Fruit fly (Drosophila melanogaster) whole organism, embryonic: Measurements from ENCODE around the gene Tsf1.

Source experiments
- Aef1 ChIP-seq: fragments of 200-800 bp; sonication (Bioruptor generic); IDR thresholded peaks from 3 replicates; pipeline ENCODE4 v1.3.6; 2022; ENCODE audit warnings: missing biosample characterization, missing genetic modification characterization
- B-H2 ChIP-seq: fragments of 200-800 bp; sonication (Bioruptor generic); optimal IDR thresholded peaks from 2 replicates; lab custom pipeline; 2018; ENCODE audit warnings: missing biosample characterization, mild to moderate bottlenecking, missing genetic modification characterization
- C15 ChIP-seq: fragments of 200-800 bp; sonication (Bioruptor generic); IDR thresholded peaks from 3 replicates; pipeline ENCODE4 v1.3.6; 2022; ENCODE audit warnings: missing biosample characterization, missing genetic modification characterization
- CG10462 ChIP-seq: fragments of 200-800 bp; sonication (Bioruptor generic); optimal IDR thresholded peaks from 2 replicates; lab custom pipeline; 2016; ENCODE audit warnings: missing biosample characterization, missing genetic modification characterization
- CG10543 ChIP-seq: fragments of 200-800 bp; sonication (Bioruptor generic); optimal IDR thresholded peaks from 3 replicates; lab custom pipeline; 2017; ENCODE audit warnings: missing biosample characterization, mild to moderate bottlenecking, missing genetic modification characterization, moderate library complexity
- CG11456 ChIP-seq: fragments of 200-800 bp; sonication (Bioruptor generic); IDR thresholded peaks from 3 replicates; pipeline ENCODE4 v1.3.6; 2022; ENCODE audit warnings: missing biosample characterization, missing genetic modification characterization
- CG11504 ChIP-seq: fragments of 200-800 bp; sonication (Bioruptor generic); optimal IDR thresholded peaks from 3 replicates; lab custom pipeline; 2019; ENCODE audit warnings: missing biosample characterization, mild to moderate bottlenecking, missing genetic modification characterization, moderate library complexity
- CG13123 ChIP-seq: fragments of 200-800 bp; sonication (Bioruptor generic); optimal IDR thresholded peaks from 2 replicates; lab custom pipeline; 2016; ENCODE audit warnings: missing biosample characterization, missing genetic modification characterization
- CG14710 ChIP-seq: fragments of 200-800 bp; sonication (Bioruptor generic); optimal IDR thresholded peaks from 3 replicates; lab custom pipeline; 2019; ENCODE audit warnings: missing biosample characterization, mild to moderate bottlenecking, missing genetic modification characterization, moderate library complexity
- CG15011 ChIP-seq: fragments of 200-800 bp; sonication (Bioruptor generic); optimal IDR thresholded peaks from 3 replicates; lab custom pipeline; 2018; ENCODE audit warnings: missing biosample characterization, mild to moderate bottlenecking, missing genetic modification characterization
- CG17829 ChIP-seq: fragments of 200-800 bp; optimal IDR thresholded peaks from 2 replicates; lab custom pipeline; 2019; ENCODE audit warnings: missing biosample characterization, mild to moderate bottlenecking, missing genetic modification characterization, moderate library complexity
- CG18476 ChIP-seq: fragments of 200-800 bp; sonication (Bioruptor generic); optimal IDR thresholded peaks from 2 replicates; lab custom pipeline; 2016; ENCODE audit warnings: missing biosample characterization, mild to moderate bottlenecking, missing genetic modification characterization
- CG2875 ChIP-seq: fragments of 200-800 bp; sonication (Bioruptor generic); optimal IDR thresholded peaks from 2 replicates; lab custom pipeline; 2017; ENCODE audit warnings: missing biosample characterization, mild to moderate bottlenecking, missing genetic modification characterization, missing genetic modification reagents
- CG32767 ChIP-seq: fragments of 200-800 bp; sonication (Bioruptor generic); IDR thresholded peaks from 2 replicates; pipeline ENCODE4 v1.3.6; 2022; ENCODE audit warnings: missing biosample characterization, missing genetic modification characterization
- CG43689 ChIP-seq: fragments of 200-800 bp; sonication (Bioruptor generic); IDR thresholded peaks from 2 replicates; pipeline ENCODE4 v1.3.6; 2022; ENCODE audit warnings: missing biosample characterization, missing genetic modification characterization
- CG4730 ChIP-seq: fragments of 200-800 bp; sonication (Bioruptor generic); IDR thresholded peaks from 2 replicates; pipeline ENCODE4 v1.3.6; 2022; ENCODE audit warnings: missing biosample characterization, missing genetic modification characterization
- CG6175 ChIP-seq: fragments of 200-800 bp; sonication (Bioruptor generic); IDR thresholded peaks from 3 replicates; pipeline ENCODE4 v1.3.6; 2022; ENCODE audit warnings: missing biosample characterization, missing genetic modification characterization
- CG6791 ChIP-seq: fragments of 200-800 bp; sonication (Bioruptor generic); IDR thresholded peaks from 3 replicates; pipeline ENCODE4 v1.3.6; 2022; ENCODE audit warnings: missing biosample characterization, missing genetic modification characterization; ENCODE audit not compliant: partially characterized antibody
- CG6854 ChIP-seq: fragments of 200-800 bp; sonication (Bioruptor generic); optimal IDR thresholded peaks from 3 replicates; lab custom pipeline; 2017; ENCODE audit warnings: missing biosample characterization, mild to moderate bottlenecking, missing genetic modification characterization
- CG7372 ChIP-seq: fragments of 200-800 bp; sonication (Bioruptor generic); IDR thresholded peaks from 2 replicates; pipeline ENCODE4 v1.3.6; 2022; ENCODE audit warnings: missing biosample characterization, missing genetic modification characterization
- CG8290 ChIP-seq, 3 experiments: fragments of 200-800 bp; sonication (Bioruptor generic); optimal IDR thresholded peaks; 2 replicates each; lab custom pipeline; 2016 to 2019; ENCODE audit warnings: missing biosample characterization in 3 of 3, missing genetic modification characterization in 3 of 3, mild to moderate bottlenecking in 2 of 3, moderate library complexity in 1 of 3
- CG9215 ChIP-seq: fragments of 200-800 bp; sonication (Bioruptor generic); IDR thresholded peaks from 2 replicates; pipeline ENCODE4 v1.3.6; 2022; ENCODE audit warnings: missing biosample characterization, missing genetic modification characterization
- Fer1 ChIP-seq: fragments of 200-800 bp; sonication (Bioruptor generic); optimal IDR thresholded peaks from 2 replicates; lab custom pipeline; 2017; ENCODE audit warnings: missing biosample characterization, mild to moderate bottlenecking, missing genetic modification characterization
- Gsc ChIP-seq: fragments of 200-800 bp; sonication (Bioruptor generic); IDR thresholded peaks from 2 replicates; pipeline ENCODE4 v1.3.6; 2022; ENCODE audit warnings: missing biosample characterization, missing genetic modification characterization
- Hey ChIP-seq: fragments of 200-800 bp; sonication (Bioruptor generic); optimal IDR thresholded peaks from 3 replicates; lab custom pipeline; 2018; ENCODE audit warnings: missing biosample characterization, mild to moderate bottlenecking, missing genetic modification characterization
- HmgD ChIP-seq: fragments of 200-800 bp; sonication (Bioruptor generic); optimal IDR thresholded peaks from 3 replicates; lab custom pipeline; 2016; ENCODE audit warnings: missing biosample characterization, missing genetic modification characterization
- Hr78 ChIP-seq, 2 experiments: fragments of 200-800 bp in 1 of 2; fragments of >200 bp in 1 of 2; sonication (Bioruptor generic) in 1 of 2; optimal IDR thresholded peaks; 2 replicates each; lab custom pipeline; 2017 to 2019; ENCODE audit warnings: missing biosample characterization in 2 of 2, missing genetic modification characterization in 2 of 2, mild to moderate bottlenecking in 1 of 2, moderate library complexity in 1 of 2
- Jarid2 ChIP-seq: fragments of 200-800 bp; sonication (Bioruptor generic); optimal IDR thresholded peaks from 3 replicates; lab custom pipeline; 2017; ENCODE audit warnings: mild to moderate bottlenecking, missing biosample characterization, missing genetic modification reagents, missing genetic modification characterization
- Opbp ChIP-seq: fragments of 200-800 bp; sonication (Bioruptor generic); IDR thresholded peaks from 3 replicates; pipeline ENCODE4 v1.3.6; 2022; ENCODE audit warnings: missing biosample characterization, missing genetic modification characterization; ENCODE audit not compliant: partially characterized antibody
- PHDP ChIP-seq: fragments of 200-800 bp; sonication (Bioruptor generic); optimal IDR thresholded peaks from 3 replicates; lab custom pipeline; 2018; ENCODE audit warnings: missing biosample characterization, mild to moderate bottlenecking, missing genetic modification characterization, moderate library complexity
- Sry-δ ChIP-seq: fragments of 200-800 bp; sonication (Bioruptor generic); optimal IDR thresholded peaks from 2 replicates; lab custom pipeline; 2016; ENCODE audit warnings: missing biosample characterization, missing genetic modification characterization
- YL-1 ChIP-seq: fragments of 200-800 bp; sonication (Bioruptor generic); optimal IDR thresholded peaks from 3 replicates; lab custom pipeline; 2017; ENCODE audit warnings: missing biosample characterization, mild to moderate bottlenecking, missing genetic modification characterization
- bab2 ChIP-seq: fragments of 200-800 bp; sonication (Bioruptor generic); optimal IDR thresholded peaks from 2 replicates; lab custom pipeline; 2016; ENCODE audit warnings: missing biosample characterization, missing genetic modification characterization
- bowl ChIP-seq: fragments of 200-800 bp; sonication (Bioruptor generic); IDR thresholded peaks from 2 replicates; pipeline ENCODE4 v1.3.6; 2022; ENCODE audit warnings: missing biosample characterization, missing genetic modification characterization
- ham ChIP-seq: fragments of 200-800 bp; sonication (Bioruptor generic); IDR thresholded peaks from 2 replicates; pipeline ENCODE4 v1.3.6; 2022; ENCODE audit warnings: missing biosample characterization, missing genetic modification characterization
- klu ChIP-seq: fragments of 200-800 bp; sonication (Bioruptor generic); IDR thresholded peaks from 2 replicates; pipeline ENCODE4 v1.3.6; 2022; ENCODE audit warnings: missing biosample characterization, missing genetic modification characterization
- maf-S ChIP-seq: fragments of 200-800 bp; sonication (Bioruptor generic); optimal IDR thresholded peaks from 2 replicates; lab custom pipeline; 2016; ENCODE audit warnings: missing biosample characterization, missing genetic modification characterization
- peb ChIP-seq: fragments of 200-800 bp; sonication (Bioruptor generic); IDR thresholded peaks from 2 replicates; pipeline ENCODE4 v1.3.6; 2022; ENCODE audit warnings: missing biosample characterization, missing genetic modification characterization
- pho ChIP-seq: fragments of 200-800 bp; sonication (Bioruptor generic); optimal IDR thresholded peaks from 2 replicates; lab custom pipeline; 2016; ENCODE audit warnings: missing biosample characterization, missing genetic modification characterization
- pros ChIP-seq: fragments of 200-800 bp; sonication (Bioruptor generic); optimal IDR thresholded peaks from 3 replicates; lab custom pipeline; 2019; ENCODE audit warnings: missing biosample characterization, mild to moderate bottlenecking, missing genetic modification characterization, moderate library complexity
- pum ChIP-seq: fragments of 200-800 bp; sonication (Bioruptor generic); optimal IDR thresholded peaks from 2 replicates; lab custom pipeline; 2016; ENCODE audit warnings: missing biosample characterization, missing genetic modification characterization
- seq ChIP-seq: fragments of 200-800 bp; sonication (Bioruptor generic); IDR thresholded peaks from 2 replicates; pipeline ENCODE4 v1.3.6; 2022; ENCODE audit warnings: missing biosample characterization, missing genetic modification characterization
- sug ChIP-seq: fragments of 200-800 bp; optimal IDR thresholded peaks from 2 replicates; lab custom pipeline; 2019; ENCODE audit warnings: missing biosample characterization, mild to moderate bottlenecking, missing genetic modification characterization, moderate library complexity
- tgo ChIP-seq: fragments of 200-800 bp; sonication (Bioruptor generic); IDR thresholded peaks from 3 replicates; pipeline ENCODE4 v1.3.6; 2022; ENCODE audit warnings: missing biosample characterization, missing genetic modification characterization
- tio ChIP-seq: fragments of 200-800 bp; sonication (Bioruptor generic); optimal IDR thresholded peaks from 2 replicates; lab custom pipeline; 2017; ENCODE audit warnings: missing biosample characterization, missing genetic modification characterization, inconsistent platforms
- tna ChIP-seq: fragments of 200-800 bp; sonication (Bioruptor generic); IDR thresholded peaks from 2 replicates; pipeline ENCODE4 v1.3.6; 2022; ENCODE audit warnings: missing biosample characterization, missing genetic modification characterization; ENCODE audit not compliant: partially characterized antibody
- vfl ChIP-seq: fragments of 200-800 bp; sonication (Bioruptor generic); optimal IDR thresholded peaks from 2 replicates; lab custom pipeline; 2016; ENCODE audit warnings: missing biosample characterization, missing genetic modification characterization
- zfh2 ChIP-seq: fragments of 200-800 bp; sonication (Bioruptor generic); optimal IDR thresholded peaks from 2 replicates; lab custom pipeline; 2016; ENCODE audit warnings: missing biosample characterization, missing genetic modification characterization

The Tsf1 gene

DNA sequence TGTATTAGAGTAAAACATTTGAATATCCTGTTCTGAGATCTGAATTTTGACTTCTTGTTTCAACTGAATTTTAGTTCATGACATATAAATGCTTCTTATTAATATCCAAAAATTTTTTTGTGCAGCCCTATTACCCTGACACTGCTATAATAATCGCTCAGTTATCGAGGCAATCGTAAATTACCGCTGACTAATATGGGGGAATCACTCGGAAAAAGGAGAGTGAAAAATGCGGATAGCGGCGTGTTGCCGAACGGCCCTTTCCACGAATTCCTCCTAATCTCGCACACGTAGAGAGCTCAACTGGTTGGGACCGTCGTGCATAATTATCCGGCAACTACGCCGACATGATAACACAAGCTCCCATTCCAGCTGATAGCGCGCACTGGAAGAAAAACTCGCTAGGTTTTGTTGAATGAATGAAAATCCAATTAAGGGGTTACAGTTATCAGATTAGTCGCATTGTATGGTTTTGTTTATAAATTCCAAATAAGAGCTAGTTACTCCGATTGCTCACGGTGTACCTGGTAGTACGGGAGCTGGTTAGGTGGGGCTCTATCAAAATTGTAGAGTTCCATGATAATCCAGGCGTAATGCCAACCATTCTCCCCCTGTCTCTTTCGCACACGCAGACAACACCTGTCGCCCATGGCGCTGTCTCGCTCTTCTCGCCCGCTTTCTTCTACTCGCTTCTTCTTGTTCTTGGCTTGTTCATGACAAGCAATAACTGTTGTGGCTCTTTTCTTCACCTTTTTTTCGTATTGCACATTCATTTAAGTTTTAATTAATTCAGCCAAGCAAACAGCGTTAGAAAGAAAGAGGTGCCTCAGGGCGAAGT lies 18.9 kb upstream of the Tsf1 start (continued):
- TF ChIP-seq Sry-δ (GFP tag; lab: Kevin White, UChicago) (peak; percentile 20), CG7372 (GFP tag; lab: Robert Waterston, UW) (peak; percentile 32), Fer1 (GFP tag; lab: Kevin White, UChicago) (peak; percentile 76), bab2 (GFP tag; lab: Kevin White, UChicago) (peak; percentile 75), vfl (GFP tag; lab: Kevin White, UChicago) (peak; percentile 60), maf-S (GFP tag; lab: Kevin White, UChicago) (peak; percentile 65), Gsc (GFP tag; lab: Robert Waterston, UW) (no peak), tna (GFP tag; lab: Robert Waterston, UW) (no peak), HmgD (GFP tag; lab: Kevin White, UChicago) (peak; percentile 54), ham (no peak), CG11504 (peak; percentile 60), CG10462 (GFP tag; lab: Kevin White, UChicago) (no peak), CG2875 (peak; percentile 44), Jarid2 (GFP tag; lab: Kevin White, UChicago) (peak; percentile 64), CG14710 (peak; percentile 5), CG9215 (GFP tag; lab: Robert Waterston, UW) (peak; percentile 70), tgo (GFP tag; lab: Robert Waterston, UW) (peak; percentile 64), CG8290 (GFP tag; optimal IDR thresholded peaks at IDR 0.05; lab: Kevin White, UChicago) (no peak), CG8290 (tag; optimal IDR thresholded peaks at IDR 0.05; lab: Kevin White, UChicago) (peak in 1 of 2 experiments; percentile 97), pum (GFP tag; lab: Kevin White, UChicago) (peak; percentile 11), Hey (peak; percentile 86), Hr78 (GFP tag; optimal IDR thresholded peaks at IDR 0.05; lab: Kevin White, UChicago) (peak in 1 of 2 experiments; percentile 21), CG4730 (GFP tag; lab: Robert Waterston, UW) (peak; percentile 70), CG17829 (peak; percentile 39), B-H2 (peak; percentile 63), PHDP (tag; lab: Kevin White, UChicago) (peak; percentile 52), CG6175 (GFP tag; lab: Robert Waterston, UW) (peak; percentile 69; the same call in 2 of the 3 replicates), CG15011 (GFP tag; lab: Kevin White, UChicago) (peak; percentile 37), pros (GFP tag; lab: Kevin White, UChicago) (no peak), tio (GFP tag; lab: Kevin White, UChicago) (no peak), Aef1 (GFP tag; lab: Robert Waterston, UW) (peak; percentile 79), CG13123 (GFP tag; lab: Kevin White, UChicago) (no peak), pho (GFP tag; lab: Kevin White, UChicago) (peak; percentile 74), sug (peak; percentile 87), seq (GFP tag; lab: Robert Waterston, UW) (peak; percentile 53; the same call in 1 of the 2 replicates), CG32767 (GFP tag; lab: Robert Waterston, UW) (no peak), Opbp (no peak), zfh2 (peak; percentile 85), CG10543 (GFP tag; lab: Kevin White, UChicago) (peak; percentile 86), CG43689 (GFP tag; lab: Robert Waterston, UW) (peak; percentile 62; the same call in 1 of the 2 replicates), bowl (GFP tag; lab: Robert Waterston, UW) (peak; percentile 62), CG6791 (GFP tag; lab: Robert Waterston, UW) (no peak), CG18476 (GFP tag; lab: Kevin White, UChicago) (no peak), klu (GFP tag; lab: Robert Waterston, UW) (peak; percentile 24; the same call in 1 of the 2 replicates), C15 (GFP tag; lab: Robert Waterston, UW) (peak; percentile 77), peb (GFP tag; lab: Robert Waterston, UW) (0 out of 2 replicates have a peak, but pooled peaks have one; percentile 16), CG11456 (peak; percentile 87), YL-1 (GFP tag; lab: Kevin White, UChicago) (no peak), CG6854 (GFP tag; lab: Kevin White, UChicago) (peak; percentile 63)
